Worm (Caenorhabditis elegans): ENCODE results near the gene irld-55.

Gene irld-55

DNA sequence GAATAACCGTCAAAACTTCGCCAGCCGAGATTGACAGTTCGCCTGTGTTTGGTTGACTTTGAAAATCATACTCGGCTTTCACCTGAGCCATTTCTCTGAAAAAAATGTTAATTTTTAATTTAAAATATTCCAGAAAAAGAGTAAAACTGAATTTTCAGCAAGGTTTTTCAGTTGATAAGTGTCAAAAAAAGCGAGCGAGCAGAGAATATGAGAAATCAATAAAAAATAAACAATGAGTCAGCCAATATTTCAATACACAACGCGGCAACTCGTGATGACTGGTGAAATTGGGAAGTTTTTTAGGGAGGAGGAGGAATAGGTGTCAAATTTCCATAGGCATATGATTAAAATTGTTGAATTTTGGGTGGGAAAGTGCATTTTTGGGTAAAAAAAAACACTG is 49.8 kb downstream of the irld-55 start, which contains the start of gene lst-4:
TSS of gene lst-4 (minus strand) at position 101 of the 400 bp plus-strand sequence.
- TF ChIP-seq ztf-1 (GFP tag; conservative IDR thresholded peaks at IDR 0.05) = no peak
- TF ChIP-seq mdl-1 (tag; optimal IDR thresholded peaks at IDR 0.05) = no peak
- no peak for TF ChIP-seq unc-39 (tag; optimal IDR thresholded peaks at IDR 0.05)
- TF ChIP-seq unc-62 (GFP tag; optimal IDR thresholded peaks at IDR 0.05) = no peak
- no peak for TF ChIP-seq egl-27 (tag; optimal IDR thresholded peaks at IDR 0.05)
- no peak for TF ChIP-seq lin-39 (tag; optimal IDR thresholded peaks at IDR 0.05)
- no peak for TF ChIP-seq F13H6.1 (tag; optimal IDR thresholded peaks at IDR 0.05)
- no peak for TF ChIP-seq ceh-16 (tag; optimal IDR thresholded peaks at IDR 0.05)
- TF ChIP-seq lin-13 (GFP tag; optimal IDR thresholded peaks at IDR 0.05) = no peak
- TF ChIP-seq Y55F3AM.14 (GFP tag; optimal IDR thresholded peaks at IDR 0.05) = no peak
- no peak for TF ChIP-seq elt-3 (tag; optimal IDR thresholded peaks at IDR 0.05)
- TF ChIP-seq ztf-11 (tag; optimal IDR thresholded peaks at IDR 0.05) = no peak
- no peak for TF ChIP-seq aly-2 (tag; optimal IDR thresholded peaks at IDR 0.05)
- TF ChIP-seq lsy-2 (tag; optimal IDR thresholded peaks at IDR 0.05) = no peak
- no peak for TF ChIP-seq nhr-11 (tag; optimal IDR thresholded peaks at IDR 0.05)
- no peak for TF ChIP-seq mbf-1 (tag; optimal IDR thresholded peaks at IDR 0.05)
- TF ChIP-seq fos-1 (tag; optimal IDR thresholded peaks at IDR 0.05) = no peak
- no peak for TF ChIP-seq gmeb-1 (tag; optimal IDR thresholded peaks at IDR 0.05)

- TF ChIP-seq unc-55 (GFP tag; optimal IDR thresholded peaks at IDR 0.05) = peak; percentile 44
- TF ChIP-seq C34F6.9 (tag; optimal IDR thresholded peaks at IDR 0.05) = peak; percentile 42
- TF ChIP-seq egl-27 (tag; optimal IDR thresholded peaks at IDR 0.05) = no peak
- peak; percentile 14 to 20 for TF ChIP-seq lsy-2 (tag; optimal IDR thresholded peaks at IDR 0.05)
- TF ChIP-seq lin-13 (GFP tag; optimal IDR thresholded peaks at IDR 0.05) = peak; percentile 41
- TF ChIP-seq nhr-25 (tag; optimal IDR thresholded peaks at IDR 0.05) = no peak
- TF ChIP-seq snpc-4 (tag; optimal IDR thresholded peaks at IDR 0.05) = no peak
- no peak for TF ChIP-seq elt-1 (tag; optimal IDR thresholded peaks at IDR 0.05)
- TF ChIP-seq mab-5 (tag; optimal IDR thresholded peaks at IDR 0.05) = no peak
- TF ChIP-seq gmeb-1 (tag; optimal IDR thresholded peaks at IDR 0.05) = peak; percentile 38
- TF ChIP-seq ama-1 (optimal IDR thresholded peaks at IDR 0.05) = no peak
These were observed 50.4 kb downstream of the irld-55 start for ce11 chrIV:14070185-14070991.

- TF ChIP-seq mbf-1 (tag; optimal IDR thresholded peaks at IDR 0.05) (no peak), snpc-4 (tag; optimal IDR thresholded peaks at IDR 0.05) (peak; percentile 39), unc-55 (GFP tag; optimal IDR thresholded peaks at IDR 0.05) (peak; percentile 96), C34F6.9 (tag; optimal IDR thresholded peaks at IDR 0.05) (peak; percentile 92), fos-1 (tag; optimal IDR thresholded peaks at IDR 0.05) (peak; percentile 49), ztf-4 (tag; optimal IDR thresholded peaks at IDR 0.05) (peak; percentile 64), nhr-23 (tag; optimal IDR thresholded peaks at IDR 0.05) (no peak), peb-1 (tag; optimal IDR thresholded peaks at IDR 0.05) (no peak), skn-1 (tag; optimal IDR thresholded peaks at IDR 0.05) (no peak), ztf-1 (GFP tag; conservative IDR thresholded peaks at IDR 0.05) (no peak), blmp-1 (tag; optimal IDR thresholded peaks at IDR 0.05; ENCODE audit: insufficient read depth) (peak; percentile 35), dmd-4 (tag; optimal IDR thresholded peaks at IDR 0.05) (no peak), unc-39 (tag; optimal IDR thresholded peaks at IDR 0.05) (no peak), unc-62 (GFP tag; optimal IDR thresholded peaks at IDR 0.05) (no peak), lsy-2 (tag; optimal IDR thresholded peaks at IDR 0.05) (peak; percentile 81 to 92), mab-5 (tag; optimal IDR thresholded peaks at IDR 0.05) (peak; percentile 80), mdl-1 (tag; optimal IDR thresholded peaks at IDR 0.05) (peak in 1 of 2 experiments; percentile 29), nhr-21 (tag; optimal IDR thresholded peaks at IDR 0.05) (peak; percentile 75), zag-1 (tag; optimal IDR thresholded peaks at IDR 0.05) (peak; percentile 21), ceh-82 (tag; optimal IDR thresholded peaks at IDR 0.05) (no peak), crh-2 (tag; optimal IDR thresholded peaks at IDR 0.05) (peak; percentile 87), nhr-25 (tag; optimal IDR thresholded peaks at IDR 0.05) (peak; percentile 84), elt-1 (tag; optimal IDR thresholded peaks at IDR 0.05) (no peak), nhr-10 (tag; optimal IDR thresholded peaks at IDR 0.05) (no peak), ZK546.5 (tag; optimal IDR thresholded peaks at IDR 0.05) (peak; percentile 49), sma-3 (GFP tag; optimal IDR thresholded peaks at IDR 0.05) (peak; percentile 62), gmeb-1 (tag; optimal IDR thresholded peaks at IDR 0.05) (peak; percentile 83), ama-1 (optimal IDR thresholded peaks at IDR 0.05) (peak; percentile 25), lin-11 (tag; optimal IDR thresholded peaks at IDR 0.05) (peak; percentile 85), F13H6.1 (tag; optimal IDR thresholded peaks at IDR 0.05) (peak; percentile 85), lin-39 (tag; optimal IDR thresholded peaks at IDR 0.05) (no peak), sma-9 (GFP tag; optimal IDR thresholded peaks at IDR 0.05) (peak; percentile 69), sma-9 (tag; optimal IDR thresholded peaks at IDR 0.05) (no peak), sem-4 (tag; optimal IDR thresholded peaks at IDR 0.05) (peak; percentile 23), ceh-16 (tag; optimal IDR thresholded peaks at IDR 0.05) (no peak), R02D3.7 (tag; optimal IDR thresholded peaks at IDR 0.05) (peak; percentile 33), elt-3 (tag; optimal IDR thresholded peaks at IDR 0.05) (no peak), ztf-11 (tag; optimal IDR thresholded peaks at IDR 0.05) (no peak), nhr-129 (tag; optimal IDR thresholded peaks at IDR 0.05) (peak; percentile 98), egl-27 (tag; optimal IDR thresholded peaks at IDR 0.05) (peak; percentile 36), nhr-6 (tag; optimal IDR thresholded peaks at IDR 0.05) (no peak), lin-13 (GFP tag; optimal IDR thresholded peaks at IDR 0.05) (peak; percentile 91)
These were observed 50.9 kb downstream of the irld-55 start for ce11 chrIV:14070992-14071289.

All from whole organism, L2 larva.